Worm (Caenorhabditis elegans): Measurements from ENCODE around the gene clc-18.

- no peak for TF ChIP-seq aly-2 (tag; optimal IDR thresholded peaks at IDR 0.05)
- no peak for TF ChIP-seq zip-2 (tag; optimal IDR thresholded peaks at IDR 0.05)
- no peak for TF ChIP-seq fkh-10 (GFP tag; optimal IDR thresholded peaks at IDR 0.05)
- no peak for TF ChIP-seq nhr-237 (tag; optimal IDR thresholded peaks at IDR 0.05)
- no peak for TF ChIP-seq jun-1 (tag; optimal IDR thresholded peaks at IDR 0.05)
- no peak for TF ChIP-seq mdl-1 (tag; optimal IDR thresholded peaks at IDR 0.05)
- no peak for TF ChIP-seq unc-39 (tag; optimal IDR thresholded peaks at IDR 0.05)
- no peak for TF ChIP-seq nhr-76 (tag; optimal IDR thresholded peaks at IDR 0.05)
- TF ChIP-seq tra-1 (GFP tag; IDR thresholded peaks at IDR 0.05): no peak
These were observed 36.3 kb downstream of the clc-18 start, which contains the start of gene otpl-2 for ce11 chrV:4073455-4073854.

Measured in whole organism, L4 larva.